Fruit fly (Drosophila melanogaster) whole organism, embryonic: ENCODE measurements around the gene ebd1.
A peak's percentile ranks its signal among the peaks of the same experiment; 100 is the strongest.

Source experiments
- Ada2b ChIP-seq: fragments of 200-800 bp; sonication (Bioruptor generic); IDR thresholded peaks from 2 replicates; pipeline ENCODE4 v1.3.6; 2022; ENCODE audit warnings: missing biosample characterization, missing genetic modification characterization
- Adf1 ChIP-seq: fragments of 200-800 bp; sonication (Bioruptor generic); IDR thresholded peaks from 2 replicates; pipeline ENCODE4 v1.3.6; 2022; ENCODE audit warnings: missing biosample characterization, missing genetic modification characterization
- Bgb ChIP-seq: fragments of 200-800 bp; sonication (Bioruptor generic); IDR thresholded peaks from 2 replicates; pipeline ENCODE4 v1.3.6; 2022; ENCODE audit warnings: missing biosample characterization, missing genetic modification characterization; ENCODE audit not compliant: partially characterized antibody
- CG10565 ChIP-seq: fragments of 200-800 bp; sonication (Bioruptor generic); optimal IDR thresholded peaks from 3 replicates; lab custom pipeline; 2016; ENCODE audit warnings: missing biosample characterization, mild to moderate bottlenecking, missing genetic modification characterization
- CG11504 ChIP-seq: fragments of 200-800 bp; sonication (Bioruptor generic); optimal IDR thresholded peaks from 3 replicates; lab custom pipeline; 2019; ENCODE audit warnings: missing biosample characterization, mild to moderate bottlenecking, missing genetic modification characterization, moderate library complexity
- CG12104 ChIP-seq: fragments of 200-800 bp; sonication (Bioruptor generic); optimal IDR thresholded peaks from 3 replicates; lab custom pipeline; 2016; ENCODE audit warnings: missing biosample characterization, missing genetic modification characterization
- CG13287 ChIP-seq: fragments of 200-800 bp; sonication (Bioruptor generic); IDR thresholded peaks from 2 replicates; pipeline ENCODE4 v1.3.6; 2022; ENCODE audit warnings: missing biosample characterization, missing genetic modification characterization; ENCODE audit not compliant: partially characterized antibody
- CG14014 ChIP-seq: fragments of 200-800 bp; sonication (Bioruptor generic); IDR thresholded peaks from 2 replicates; pipeline ENCODE4 v1.3.6; 2022; ENCODE audit warnings: missing biosample characterization, missing genetic modification characterization
- CG1647 ChIP-seq: fragments of 200-800 bp; sonication (Bioruptor generic); optimal IDR thresholded peaks from 3 replicates; lab custom pipeline; 2016; ENCODE audit warnings: missing biosample characterization, missing genetic modification characterization
- CG34224 ChIP-seq: fragments of 200-800 bp; sonication (Bioruptor generic); IDR thresholded peaks from 3 replicates; pipeline ENCODE4 v1.3.6; 2022; ENCODE audit warnings: missing biosample characterization, missing genetic modification characterization; ENCODE audit not compliant: partially characterized antibody
- CG4328 ChIP-seq: fragments of 200-800 bp; sonication (Bioruptor generic); optimal IDR thresholded peaks from 3 replicates; lab custom pipeline; 2017; ENCODE audit warnings: missing biosample characterization, missing genetic modification reagents, missing genetic modification characterization
- CG5180 ChIP-seq: fragments of 200-800 bp; sonication (Bioruptor generic); optimal IDR thresholded peaks from 3 replicates; lab custom pipeline; 2017; ENCODE audit warnings: missing biosample characterization, missing genetic modification characterization, mild to moderate bottlenecking, moderate library complexity, missing genetic modification reagents
- CG5953 ChIP-seq: fragments of 200-800 bp; sonication (Bioruptor generic); IDR thresholded peaks from 2 replicates; pipeline ENCODE4 v1.3.6; 2022; ENCODE audit warnings: missing biosample characterization, missing genetic modification characterization
- CG6689 ChIP-seq: fragments of 200-800 bp; sonication (Bioruptor generic); IDR thresholded peaks from 2 replicates; pipeline ENCODE4 v1.3.6; 2022; ENCODE audit warnings: missing biosample characterization, missing genetic modification characterization
- CG7271 ChIP-seq: fragments of 200-800 bp; sonication (Bioruptor generic); optimal IDR thresholded peaks from 2 replicates; lab custom pipeline; 2018; ENCODE audit warnings: missing biosample characterization, mild to moderate bottlenecking, missing genetic modification characterization, moderate library complexity
- CG7963 ChIP-seq: fragments of 200-800 bp; sonication (Bioruptor generic); IDR thresholded peaks from 3 replicates; pipeline ENCODE4 v1.3.6; 2022; ENCODE audit warnings: missing biosample characterization, missing genetic modification characterization; ENCODE audit not compliant: partially characterized antibody
- CG9727 ChIP-seq: fragments of 200-800 bp; sonication (Bioruptor generic); optimal IDR thresholded peaks from 3 replicates; lab custom pipeline; 2017; ENCODE audit warnings: missing biosample characterization, mild to moderate bottlenecking, missing genetic modification characterization
- CTCF ChIP-seq: fragments of 200-800 bp; sonication (Bioruptor generic); optimal IDR thresholded peaks from 2 replicates; lab custom pipeline; 2017; ENCODE audit warnings: missing biosample characterization, mild to moderate bottlenecking, missing genetic modification characterization, moderate library complexity
- Dbx ChIP-seq: fragments of 200-800 bp; sonication (Bioruptor generic); IDR thresholded peaks from 3 replicates; pipeline ENCODE4 v1.3.6; 2022; ENCODE audit warnings: missing biosample characterization, missing genetic modification characterization
- Dll ChIP-seq: fragments of 200-800 bp; sonication (Bioruptor generic); IDR thresholded peaks from 4 replicates; pipeline ENCODE4 v1.3.6; 2022; ENCODE audit warnings: missing biosample characterization, missing genetic modification characterization; ENCODE audit not compliant: partially characterized antibody
- Dref ChIP-seq: fragments of 200-800 bp; sonication (Bioruptor generic); IDR thresholded peaks from 2 replicates; pipeline ENCODE4 v1.3.6; 2022; ENCODE audit warnings: missing biosample characterization, missing genetic modification characterization
- E2f1 ChIP-seq: fragments of 200-800 bp; sonication (Bioruptor generic); IDR thresholded peaks from 2 replicates; pipeline ENCODE4 v1.3.6; 2022; ENCODE audit warnings: missing biosample characterization, missing genetic modification characterization
- Hmr ChIP-seq: fragments of 200-800 bp; sonication (Bioruptor generic); optimal IDR thresholded peaks from 3 replicates; lab custom pipeline; 2017; ENCODE audit warnings: mild to moderate bottlenecking, missing biosample characterization, missing genetic modification reagents, missing genetic modification characterization
- Lim3 ChIP-seq: fragments of 200-800 bp; sonication (Bioruptor generic); IDR thresholded peaks from 2 replicates; pipeline ENCODE4 v1.3.6; 2022; ENCODE audit warnings: missing biosample characterization, missing genetic modification characterization
- MESR4 ChIP-seq: fragments of 200-800 bp; sonication (Bioruptor generic); optimal IDR thresholded peaks from 2 replicates; lab custom pipeline; 2018; ENCODE audit warnings: missing biosample characterization, mild to moderate bottlenecking, missing genetic modification characterization, moderate library complexity
- Med ChIP-seq: fragments of 200-800 bp; sonication (Bioruptor generic); peaks from one replicate; lab custom pipeline; 2016; ENCODE audit warnings: missing biosample characterization, missing genetic modification characterization, mild to moderate bottlenecking, inconsistent platforms, moderate library complexity
- Neu2 ChIP-seq: fragments of 200-800 bp; sonication (Bioruptor generic); optimal IDR thresholded peaks from 3 replicates; lab custom pipeline; 2016; ENCODE audit warnings: missing biosample characterization, missing genetic modification characterization, borderline replicate concordance
- Optix ChIP-seq: fragments of 200-800 bp; sonication (Bioruptor generic); IDR thresholded peaks from 3 replicates; pipeline ENCODE4 v1.3.6; 2022; ENCODE audit warnings: missing biosample characterization, missing genetic modification characterization
- Ptx1 ChIP-seq: fragments of 200-800 bp; sonication (Bioruptor generic); IDR thresholded peaks from 2 replicates; pipeline ENCODE4 v1.3.6; 2022; ENCODE audit warnings: missing biosample characterization, missing genetic modification characterization
- Ravus ChIP-seq: fragments of 200-800 bp; sonication (Bioruptor generic); IDR thresholded peaks from 2 replicates; pipeline ENCODE4 v1.3.6; 2022; ENCODE audit warnings: missing biosample characterization, missing genetic modification characterization
- amos ChIP-seq: fragments of 200-800 bp; sonication (Bioruptor generic); IDR thresholded peaks from 2 replicates; pipeline ENCODE4 v1.3.6; 2022; ENCODE audit warnings: missing biosample characterization, missing genetic modification characterization; ENCODE audit not compliant: partially characterized antibody
- bbx ChIP-seq: fragments of 200-800 bp; sonication (Bioruptor generic); IDR thresholded peaks from 2 replicates; pipeline ENCODE4 v1.3.6; 2022; ENCODE audit warnings: missing biosample characterization, missing genetic modification characterization; ENCODE audit not compliant: partially characterized antibody
- bcd ChIP-seq: fragments of 200-800 bp; sonication (Bioruptor generic); optimal IDR thresholded peaks from 2 replicates; lab custom pipeline; 2017; ENCODE audit warnings: missing biosample characterization, mild to moderate bottlenecking, missing genetic modification characterization
- chinmo ChIP-seq: fragments of 200-800 bp; sonication (Bioruptor generic); IDR thresholded peaks from 4 replicates; pipeline ENCODE4 v1.3.6; 2022; ENCODE audit warnings: missing biosample characterization, missing genetic modification characterization; ENCODE audit not compliant: partially characterized antibody
- cwo ChIP-seq: fragments of 200-800 bp; sonication (Bioruptor generic); optimal IDR thresholded peaks from 3 replicates; lab custom pipeline; 2017; ENCODE audit warnings: missing biosample characterization, missing genetic modification characterization, mild to moderate bottlenecking, moderate library complexity, missing genetic modification reagents
- dm ChIP-seq: fragments of 200-800 bp; sonication (Bioruptor generic); optimal IDR thresholded peaks from 3 replicates; lab custom pipeline; 2016; ENCODE audit warnings: missing biosample characterization, missing genetic modification characterization
- hbn ChIP-seq: fragments of 200-800 bp; sonication (Bioruptor generic); IDR thresholded peaks from 2 replicates; pipeline ENCODE4 v1.3.6; 2022; ENCODE audit warnings: missing biosample characterization, missing genetic modification characterization; ENCODE audit not compliant: partially characterized antibody
- hkb ChIP-seq, 2 experiments: fragments of 200-800 bp in 1 of 2; fragments of >200 bp in 1 of 2; sonication (Bioruptor generic) in 1 of 2; IDR thresholded peaks in 1 of 2; optimal IDR thresholded peaks in 1 of 2; 2 replicates each; pipeline versions ENCODE4 v1.3.6 to Lab custom; 2017 to 2022; ENCODE audit warnings: missing biosample characterization in 1 of 2, missing genetic modification characterization in 1 of 2
- inv ChIP-seq: fragments of 200-800 bp; sonication (Bioruptor generic); IDR thresholded peaks from 2 replicates; pipeline ENCODE4 v1.3.6; 2022; ENCODE audit warnings: missing biosample characterization, missing genetic modification characterization; ENCODE audit not compliant: partially characterized antibody
- ken ChIP-seq: fragments of 200-800 bp; sonication (Bioruptor generic); IDR thresholded peaks from 3 replicates; pipeline ENCODE4 v1.3.6; 2022; ENCODE audit warnings: missing biosample characterization, missing genetic modification characterization
- pfk ChIP-seq: fragments of 200-800 bp; sonication (Bioruptor generic); optimal IDR thresholded peaks from 2 replicates; lab custom pipeline; 2018; ENCODE audit warnings: missing biosample characterization, mild to moderate bottlenecking, missing genetic modification characterization, moderate library complexity
- prd ChIP-seq, 3 experiments: fragments of >200 bp in 2 of 3; fragments of 200-800 bp in 1 of 3; sonication (Bioruptor generic) in 1 of 3; optimal IDR thresholded peaks in 2 of 3; IDR thresholded peaks in 1 of 3; 2 replicates in 2 of 3; 3 replicates in 1 of 3; pipeline versions ENCODE4 v1.3.6 to Lab custom; 2017 to 2022; ENCODE audit warnings: missing biosample characterization in 1 of 3, missing genetic modification characterization in 1 of 3
- so ChIP-seq: fragments of 200-800 bp; sonication (Bioruptor generic); IDR thresholded peaks from 3 replicates; pipeline ENCODE4 v1.3.6; 2022; ENCODE audit warnings: missing biosample characterization, missing genetic modification characterization
- ttk ChIP-seq: fragments of 200-800 bp; sonication (Bioruptor generic); IDR thresholded peaks from 2 replicates; pipeline ENCODE4 v2.1.2; 2022; ENCODE audit warnings: missing biosample characterization, missing genetic modification characterization
- unc-4 ChIP-seq: fragments of 200-800 bp; sonication (Bioruptor generic); IDR thresholded peaks from 2 replicates; pipeline ENCODE4 v1.3.6; 2022; ENCODE audit warnings: missing biosample characterization, missing genetic modification characterization; ENCODE audit not compliant: partially characterized antibody
- wor ChIP-seq: fragments of 200-800 bp; sonication (Bioruptor generic); IDR thresholded peaks from 2 replicates; pipeline ENCODE4 v1.3.6; 2022; ENCODE audit warnings: missing biosample characterization, missing genetic modification characterization

ebd1 gene

dm6 chr3L:648155-649024 is 37.0 kb downstream of the ebd1 start, which contains the start of gene Gale (continued):
- TF ChIP-seq CTCF (GFP tag; lab: Kevin White, UChicago) (peak; percentile 4), CG1647 (GFP tag; lab: Kevin White, UChicago) (peak; percentile 8), amos (peak; percentile 73), hbn (GFP tag; lab: Robert Waterston, UW) (peak; percentile 60; the same call in 1 of the 2 replicates), bcd (GFP tag; lab: Kevin White, UChicago) (no peak), so (GFP tag; lab: Robert Waterston, UW) (peak; percentile 46; the same call in 1 of the 3 replicates), Hmr (GFP tag; lab: Kevin White, UChicago) (peak; percentile 25), CG14014 (GFP tag; lab: Robert Waterston, UW) (no peak), CG9727 (GFP tag; lab: Kevin White, UChicago) (peak; percentile 65), CG5953 (GFP tag; lab: Robert Waterston, UW) (no peak), unc-4 (GFP tag; lab: Robert Waterston, UW) (peak; percentile 66), CG4328 (no peak), ttk (GFP tag; lab: Robert Waterston, UW) (no peak), Ravus (GFP tag; lab: Robert Waterston, UW) (no peak), CG7963 (GFP tag; lab: Robert Waterston, UW) (0 out of 3 replicates have a peak, but pooled peaks have one; percentile 12), prd (optimal IDR thresholded peaks at IDR 0.05; lab: Kevin White, UChicago) (no peak), prd (GFP tag; IDR thresholded peaks at IDR 0.05; lab: Robert Waterston, UW) (peak; percentile 23; the same call in 1 of the 3 replicates), Neu2 (GFP tag; lab: Kevin White, UChicago) (no peak), CG10565 (GFP tag; lab: Kevin White, UChicago) (no peak), Ptx1 (GFP tag; lab: Robert Waterston, UW) (0 out of 2 replicates have a peak, but pooled peaks have one; percentile 39), Dll (GFP tag; lab: Robert Waterston, UW) (peak; percentile 74; the same call in 3 of the 4 replicates), Lim3 (no peak), pfk (no peak), chinmo (peak; percentile 97), ken (GFP tag; lab: Robert Waterston, UW) (no peak), CG5180 (GFP tag; lab: Kevin White, UChicago) (no peak), CG7271 (no peak), bbx (GFP tag; lab: Robert Waterston, UW) (peak; percentile 74), Dbx (GFP tag; lab: Robert Waterston, UW) (0 out of 3 replicates have a peak, but pooled peaks have one; percentile 28), Optix (no peak), inv (GFP tag; lab: Robert Waterston, UW) (peak; percentile 43; the same call in 1 of the 2 replicates), Med (peak; percentile 90), Ada2b (GFP tag; lab: Robert Waterston, UW) (peak; percentile 4; the same call in 1 of the 2 replicates), dm (GFP tag; lab: Kevin White, UChicago) (no peak), E2f1 (GFP tag; lab: Robert Waterston, UW) (no peak), MESR4 (GFP tag; lab: Kevin White, UChicago) (peak; percentile 33), Adf1 (GFP tag; lab: Robert Waterston, UW) (peak; percentile 7; the same call in 1 of the 2 replicates), hkb (optimal IDR thresholded peaks at IDR 0.05; lab: Kevin White, UChicago) (peak; percentile 92), hkb (GFP tag; IDR thresholded peaks at IDR 0.05; lab: Robert Waterston, UW) (0 out of 2 replicates have a peak, but pooled peaks have one; percentile 35), CG11504 (tag; lab: Kevin White, UChicago) (peak; percentile 2), CG6689 (GFP tag; lab: Robert Waterston, UW) (no peak), wor (GFP tag; lab: Robert Waterston, UW) (no peak), cwo (GFP tag; lab: Kevin White, UChicago) (peak; percentile 41), CG12104 (peak; percentile 49), CG34224 (GFP tag; lab: Robert Waterston, UW) (peak; percentile 60; the same call in 2 of the 3 replicates), Dref (GFP tag; lab: Robert Waterston, UW) (peak; percentile 87), Bgb (GFP tag; lab: Robert Waterston, UW) (peak; percentile 75), CG13287 (peak; percentile 76)
